Worm (Caenorhabditis elegans) whole organism, mixed stage, embryonic: ENCODE data around the gene srg-31.

Experiments
- blmp-1 ChIP-seq: fragments of 150-350 bp; optimal IDR thresholded peaks from 2 replicates; lab custom pipeline; 2014; ENCODE audit warnings: missing biosample characterization, missing genetic modification characterization
- ceh-43 ChIP-seq: fragments of 200-800 bp; sonication (Bioruptor generic); optimal IDR thresholded peaks from 2 replicates; lab custom pipeline; 2018; ENCODE audit warnings: mild to moderate bottlenecking, missing genetic modification characterization, moderate library complexity, missing compliant biosample characterization
- hlh-1 ChIP-seq: fragments of 150-350 bp; optimal IDR thresholded peaks from 2 replicates; lab custom pipeline; 2014; ENCODE audit warnings: missing biosample characterization, missing genetic modification reagents, missing genetic modification characterization
- lsy-2 ChIP-seq: fragments of 150-350 bp; optimal IDR thresholded peaks from 2 replicates; lab custom pipeline; 2014; ENCODE audit warnings: missing biosample characterization, missing genetic modification characterization
- mep-1 ChIP-seq: fragments of 150-350 bp; optimal IDR thresholded peaks from 2 replicates; lab custom pipeline; 2017; ENCODE audit warnings: missing biosample characterization, missing genetic modification reagents, missing genetic modification characterization, inconsistent platforms
- nhr-2 ChIP-seq: fragments of 150-350 bp; optimal IDR thresholded peaks from 2 replicates; lab custom pipeline; 2014; ENCODE audit warnings: missing biosample characterization, missing genetic modification characterization
- nhr-237 ChIP-seq: fragments of 150-350 bp; optimal IDR thresholded peaks from 2 replicates; lab custom pipeline; 2014; ENCODE audit warnings: missing biosample characterization, missing genetic modification characterization
- pha-4 ChIP-seq: fragments of 150-350 bp; optimal IDR thresholded peaks from 2 replicates; lab custom pipeline; 2018; ENCODE audit warnings: missing biosample characterization, missing genetic modification reagents, missing genetic modification characterization
- snpc-4 ChIP-seq: fragments of 150-350 bp; optimal IDR thresholded peaks from 2 replicates; lab custom pipeline; 2014; ENCODE audit warnings: missing biosample characterization, missing genetic modification characterization
- sptf-1 ChIP-seq: sonication (generic microtip); optimal IDR thresholded peaks from 2 replicates; lab custom pipeline; 2017; ENCODE audit warnings: mild to moderate bottlenecking, missing genetic modification characterization, moderate library complexity, missing compliant biosample characterization
- unc-62 ChIP-seq: fragments of 150-350 bp; optimal IDR thresholded peaks from 2 replicates; lab custom pipeline; 2014; ENCODE audit warnings: missing biosample characterization, missing genetic modification reagents, missing genetic modification characterization
- ztf-11 ChIP-seq: fragments of 150-350 bp; optimal IDR thresholded peaks from 2 replicates; lab custom pipeline; 2014; ENCODE audit warnings: missing biosample characterization, missing genetic modification characterization

DNA sequence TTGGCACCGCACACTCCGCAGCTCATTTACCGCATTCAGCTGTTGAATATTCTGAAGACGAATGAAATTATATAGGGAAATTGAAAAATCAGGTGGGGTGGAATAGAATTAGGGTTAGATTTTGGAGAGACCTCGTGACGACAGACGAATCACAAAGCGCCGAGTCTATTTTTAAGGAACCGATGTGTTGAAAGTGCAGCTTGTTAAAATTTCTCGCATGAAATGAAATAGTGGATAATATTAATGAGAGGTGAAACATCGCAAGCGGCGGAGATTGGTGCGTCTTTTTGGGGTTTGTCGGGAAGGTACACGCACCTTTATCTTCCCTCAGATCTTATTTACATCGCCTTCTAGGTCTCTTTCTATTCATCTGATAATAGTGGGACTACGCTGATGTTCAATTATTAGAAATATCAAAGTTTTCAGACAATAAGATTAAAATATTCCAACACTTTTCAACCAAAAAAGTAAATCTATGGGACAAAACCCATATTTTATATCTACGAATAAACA is 36.0 kb upstream of the srg-31 start, which contains the start of gene nhr-140:
- no peak for TF ChIP-seq sptf-1 (tag; lab: Kevin White, UChicago)
- TF ChIP-seq lsy-2: no peak
- TF ChIP-seq snpc-4: no peak
- no peak for TF ChIP-seq nhr-237 (tag; lab: Kevin White, UChicago)
- no peak for TF ChIP-seq ceh-43 (GFP tag; lab: Kevin White, UChicago)
- TF ChIP-seq unc-62: no peak
- no peak for TF ChIP-seq nhr-2 (tag; lab: Kevin White, UChicago)
- TF ChIP-seq hlh-1 (tag; lab: Kevin White, UChicago): no peak
- TF ChIP-seq pha-4 (tag; lab: Kevin White, UChicago): no peak
- no peak for TF ChIP-seq blmp-1 (tag; lab: Kevin White, UChicago)
- TF ChIP-seq ztf-11: no peak
- TF ChIP-seq mep-1: no peak
